Worm (Caenorhabditis elegans): ENCODE results near the gene ril-1.

The ril-1 gene

DNA sequence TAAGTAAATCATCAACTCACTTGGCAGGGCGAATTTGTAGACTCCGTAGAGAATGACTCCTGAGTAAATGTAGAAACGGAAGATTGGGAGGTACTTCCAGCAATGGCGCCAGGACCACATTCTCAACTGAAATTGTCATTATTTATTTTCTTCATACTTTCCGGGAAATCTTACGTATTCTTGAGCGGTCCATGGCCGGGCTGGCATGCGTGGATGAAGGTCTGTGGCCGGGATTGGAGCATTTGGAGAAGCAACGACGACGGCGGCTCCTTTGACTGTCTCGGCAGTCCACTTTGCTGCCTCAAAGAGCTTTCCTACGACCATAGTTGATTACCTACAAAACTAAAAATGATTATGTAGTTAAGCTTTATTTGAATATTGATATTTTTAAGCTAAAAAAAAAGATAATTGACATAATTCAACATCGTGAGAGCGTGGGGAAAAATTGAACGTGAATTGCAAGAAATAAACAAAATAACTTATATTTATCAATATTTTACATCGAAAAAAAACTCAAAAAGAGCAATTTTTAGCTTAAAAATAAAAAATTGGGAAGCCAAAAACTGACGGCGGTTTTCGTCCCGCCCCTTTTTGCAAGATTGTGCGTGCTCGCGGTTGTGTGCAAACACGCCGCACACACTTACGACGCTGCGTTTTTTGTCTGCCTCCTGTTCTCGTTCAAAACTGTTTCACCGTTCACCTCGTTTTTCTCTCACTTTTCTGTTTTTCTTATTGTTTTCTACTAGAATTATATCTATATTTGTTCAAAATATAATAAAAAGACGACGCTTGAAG lies at the start of gene ril-1:
Gene ril-1 (minus strand): TSS at position 342 of the 795 bp plus-strand sequence.
- TF ChIP-seq peb-1 (tag; optimal IDR thresholded peaks at IDR 0.05) (no peak), nhr-21 (tag; optimal IDR thresholded peaks at IDR 0.05) (peak; percentile 10), ztf-1 (GFP tag; conservative IDR thresholded peaks at IDR 0.05) (no peak), snpc-4 (tag; optimal IDR thresholded peaks at IDR 0.05) (peak; percentile 16), C34F6.9 (tag; optimal IDR thresholded peaks at IDR 0.05) (peak; percentile 23), lin-13 (GFP tag; optimal IDR thresholded peaks at IDR 0.05) (peak; percentile 20), nhr-129 (tag; optimal IDR thresholded peaks at IDR 0.05) (peak; percentile 34), nhr-25 (tag; optimal IDR thresholded peaks at IDR 0.05) (peak; percentile 56), ZK546.5 (tag; optimal IDR thresholded peaks at IDR 0.05) (no peak), lsy-2 (tag; optimal IDR thresholded peaks at IDR 0.05) (peak in 1 of 2 experiments; percentile 52), unc-55 (GFP tag; optimal IDR thresholded peaks at IDR 0.05) (peak; percentile 74), fos-1 (tag; optimal IDR thresholded peaks at IDR 0.05) (peak; percentile 35), nhr-10 (tag; optimal IDR thresholded peaks at IDR 0.05) (no peak), sma-3 (GFP tag; optimal IDR thresholded peaks at IDR 0.05) (peak; percentile 47), gmeb-1 (tag; optimal IDR thresholded peaks at IDR 0.05) (peak; percentile 17), crh-2 (tag; optimal IDR thresholded peaks at IDR 0.05) (peak; percentile 27), F13H6.1 (tag; optimal IDR thresholded peaks at IDR 0.05) (peak; percentile 34), skn-1 (tag; optimal IDR thresholded peaks at IDR 0.05) (peak; percentile 60)

DNA sequence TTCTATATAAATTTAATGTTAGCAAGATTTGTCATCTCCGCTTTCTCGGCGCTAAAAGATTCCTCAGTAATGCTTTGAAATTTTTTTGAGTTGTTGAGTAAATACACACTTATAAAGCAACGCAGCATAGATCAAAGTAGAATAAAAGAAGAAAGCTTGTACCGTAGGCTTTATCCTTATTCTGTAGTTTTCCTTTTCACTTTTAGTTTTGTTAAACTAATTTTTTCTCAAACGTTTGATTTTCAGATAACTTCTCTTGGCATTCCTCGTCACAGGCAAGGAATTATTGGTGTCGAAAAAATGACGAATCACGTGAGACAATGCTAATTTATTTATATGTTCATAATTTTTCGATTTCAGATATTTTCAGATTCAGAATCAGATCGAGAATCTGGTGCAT lies 38.7 kb upstream of the ril-1 start, which contains the start of gene C53A5.11:
Gene C53A5.11 (plus strand): TSS at position 301 of the 400 bp plus-strand sequence.
- TF ChIP-seq lin-11 (tag; optimal IDR thresholded peaks at IDR 0.05): no peak
- no peak for TF ChIP-seq lin-13 (GFP tag; optimal IDR thresholded peaks at IDR 0.05)
- TF ChIP-seq sma-9 (GFP tag; optimal IDR thresholded peaks at IDR 0.05): no peak
- no peak for TF ChIP-seq sma-9 (tag; optimal IDR thresholded peaks at IDR 0.05)
- no peak for TF ChIP-seq mbf-1 (tag; optimal IDR thresholded peaks at IDR 0.05)
- TF ChIP-seq lin-39 (tag; optimal IDR thresholded peaks at IDR 0.05): no peak
- TF ChIP-seq nhr-11 (tag; optimal IDR thresholded peaks at IDR 0.05): no peak
- no peak for TF ChIP-seq alr-1 (tag; optimal IDR thresholded peaks at IDR 0.05)
- no peak for TF ChIP-seq elt-1 (tag; optimal IDR thresholded peaks at IDR 0.05)
- no peak for TF ChIP-seq mab-5 (tag; optimal IDR thresholded peaks at IDR 0.05)
- TF ChIP-seq nhr-10 (tag; optimal IDR thresholded peaks at IDR 0.05): no peak
- no peak for TF ChIP-seq nhr-6 (tag; optimal IDR thresholded peaks at IDR 0.05)
- TF ChIP-seq F13H6.1 (tag; optimal IDR thresholded peaks at IDR 0.05): no peak
- TF ChIP-seq aly-2 (tag; optimal IDR thresholded peaks at IDR 0.05): no peak
- TF ChIP-seq nhr-77 (tag; optimal IDR thresholded peaks at IDR 0.05): no peak
- TF ChIP-seq gmeb-1 (tag; optimal IDR thresholded peaks at IDR 0.05): no peak
- no peak for TF ChIP-seq ztf-4 (tag; optimal IDR thresholded peaks at IDR 0.05)

DNA sequence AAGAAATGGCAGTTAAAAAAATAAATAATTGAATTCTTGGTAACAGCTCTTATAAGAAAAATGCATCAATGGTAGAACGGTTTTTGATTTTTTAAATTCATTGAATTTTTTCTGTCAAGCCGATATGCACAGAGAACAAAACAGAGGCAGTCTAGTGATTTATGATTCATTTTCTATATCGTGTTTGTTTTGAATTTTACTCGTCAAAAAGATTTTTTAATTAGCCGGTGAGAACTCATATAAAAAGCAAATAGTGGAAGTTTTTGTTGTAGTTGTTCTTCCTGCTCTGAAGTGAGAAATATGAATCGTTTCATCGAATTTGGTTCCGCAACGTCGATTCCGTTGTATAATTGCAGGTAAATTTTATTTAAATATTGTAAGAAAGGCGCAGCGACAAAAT lies 35.4 kb upstream of the ril-1 start, which contains the start of gene srt-32:
Gene srt-32 (plus strand): TSS at position 301 of the 400 bp plus-strand sequence.
- TF ChIP-seq skn-1 (tag; optimal IDR thresholded peaks at IDR 0.05) (no peak), ceh-16 (tag; optimal IDR thresholded peaks at IDR 0.05) (no peak), nhr-6 (tag; optimal IDR thresholded peaks at IDR 0.05) (no peak), ceh-82 (tag; optimal IDR thresholded peaks at IDR 0.05) (no peak), egl-27 (tag; optimal IDR thresholded peaks at IDR 0.05) (no peak), lin-39 (tag; optimal IDR thresholded peaks at IDR 0.05) (no peak), ztf-1 (GFP tag; conservative IDR thresholded peaks at IDR 0.05) (no peak), unc-55 (GFP tag; optimal IDR thresholded peaks at IDR 0.05) (no peak), crh-2 (tag; optimal IDR thresholded peaks at IDR 0.05) (no peak), nhr-11 (tag; optimal IDR thresholded peaks at IDR 0.05) (no peak), C34F6.9 (tag; optimal IDR thresholded peaks at IDR 0.05) (no peak), blmp-1 (tag; optimal IDR thresholded peaks at IDR 0.05; ENCODE audit: insufficient read depth) (no peak), ama-1 (optimal IDR thresholded peaks at IDR 0.05) (no peak), mdl-1 (tag; optimal IDR thresholded peaks at IDR 0.05) (no peak), sem-4 (tag; optimal IDR thresholded peaks at IDR 0.05) (no peak)
